Fruit fly (Drosophila melanogaster) whole organism, prepupa: ENCODE data around the gene CG9173.

ENCODE experiments used
- CG10631 ChIP-seq: fragments of 200-800 bp; sonication (Bioruptor generic); optimal IDR thresholded peaks from 2 replicates; lab custom pipeline; 2016; ENCODE audit warnings: missing biosample characterization, missing genetic modification characterization
- CG1621 ChIP-seq: fragments of 200-800 bp; sonication (Bioruptor generic); optimal IDR thresholded peaks from 3 replicates; lab custom pipeline; 2018; ENCODE audit warnings: missing biosample characterization, mild to moderate bottlenecking, missing genetic modification characterization
- CG16779 ChIP-seq: fragments of 200-800 bp; sonication (Bioruptor generic); optimal IDR thresholded peaks from 3 replicates; lab custom pipeline; 2017; ENCODE audit warnings: missing biosample characterization, mild to moderate bottlenecking, missing genetic modification characterization
- CG3032 ChIP-seq: fragments of 200-800 bp; optimal IDR thresholded peaks from 2 replicates; lab custom pipeline; 2019; ENCODE audit warnings: missing biosample characterization, mild to moderate bottlenecking, missing genetic modification characterization, moderate library complexity
- CG31627 ChIP-seq: fragments of 200-800 bp; sonication (Bioruptor generic); optimal IDR thresholded peaks from 3 replicates; lab custom pipeline; 2016; ENCODE audit warnings: missing biosample characterization, missing genetic modification characterization
- CG32006 ChIP-seq: fragments of 200-800 bp; sonication (Bioruptor generic); optimal IDR thresholded peaks from 3 replicates; lab custom pipeline; 2017; ENCODE audit warnings: missing biosample characterization, mild to moderate bottlenecking, missing genetic modification characterization
- CG4318 ChIP-seq: fragments of 200-800 bp; sonication (Bioruptor generic); optimal IDR thresholded peaks from 3 replicates; lab custom pipeline; 2017; ENCODE audit warnings: missing biosample characterization, mild to moderate bottlenecking, missing genetic modification characterization
- CG6163 ChIP-seq: fragments of 200-800 bp; sonication (Bioruptor generic); IDR thresholded peaks from 3 replicates; pipeline ENCODE4 v1.3.6; 2022; ENCODE audit warnings: missing biosample characterization, missing genetic modification characterization
- CG6276 ChIP-seq: fragments of 200-800 bp; sonication (Bioruptor generic); optimal IDR thresholded peaks from 2 replicates; lab custom pipeline; 2017; ENCODE audit warnings: missing biosample characterization, mild to moderate bottlenecking, missing genetic modification characterization
- CG6808 ChIP-seq: fragments of 200-800 bp; sonication (Bioruptor generic); optimal IDR thresholded peaks from 3 replicates; lab custom pipeline; 2017; ENCODE audit warnings: missing biosample characterization, missing genetic modification characterization, mild to moderate bottlenecking, moderate library complexity, missing genetic modification reagents
- CG7368 ChIP-seq: fragments of 200-800 bp; sonication (Bioruptor generic); optimal IDR thresholded peaks from 3 replicates; lab custom pipeline; 2016; ENCODE audit warnings: missing biosample characterization, missing genetic modification characterization
- CG8119 ChIP-seq: fragments of 200-800 bp; sonication (Bioruptor generic); IDR thresholded peaks from 3 replicates; pipeline ENCODE4 v1.3.6; 2022; ENCODE audit warnings: missing biosample characterization, missing genetic modification characterization
- CG8319 ChIP-seq: fragments of 200-800 bp; sonication (Bioruptor generic); optimal IDR thresholded peaks from 3 replicates; lab custom pipeline; 2016; ENCODE audit warnings: missing biosample characterization, missing genetic modification characterization
- CG8632 ChIP-seq: fragments of 200-800 bp; sonication (Bioruptor generic); optimal IDR thresholded peaks from 3 replicates; lab custom pipeline; 2016; ENCODE audit warnings: missing biosample characterization, missing genetic modification characterization
- CG9139 ChIP-seq: fragments of 200-800 bp; sonication (Bioruptor generic); optimal IDR thresholded peaks from 3 replicates; lab custom pipeline; 2017; ENCODE audit warnings: missing biosample characterization, mild to moderate bottlenecking, missing genetic modification characterization
- Eip78C ChIP-seq: fragments of 200-800 bp; sonication (Bioruptor generic); peaks from one replicate; lab custom pipeline; 2016; ENCODE audit warnings: missing biosample characterization, missing genetic modification characterization
- Ets21C ChIP-seq: fragments of 200-800 bp; sonication (Bioruptor generic); optimal IDR thresholded peaks from 3 replicates; lab custom pipeline; 2016; ENCODE audit warnings: missing biosample characterization, missing genetic modification characterization
- Ets96B ChIP-seq: fragments of 200-800 bp; optimal IDR thresholded peaks from 2 replicates; lab custom pipeline; 2019; ENCODE audit warnings: missing biosample characterization, mild to moderate bottlenecking, missing genetic modification characterization, moderate library complexity
- Gug ChIP-seq: fragments of 200-800 bp; sonication (Bioruptor generic); IDR thresholded peaks from 2 replicates; pipeline ENCODE4 v1.3.6; 2022; ENCODE audit warnings: missing biosample characterization, missing genetic modification characterization
- Hr39 ChIP-seq: fragments of 200-800 bp; sonication (Bioruptor generic); optimal IDR thresholded peaks from 2 replicates; lab custom pipeline; 2016; ENCODE audit warnings: missing biosample characterization, missing genetic modification characterization
- Hr4 ChIP-seq: fragments of 200-800 bp; sonication (Bioruptor generic); optimal IDR thresholded peaks from 3 replicates; lab custom pipeline; 2016; ENCODE audit warnings: missing biosample characterization, missing genetic modification characterization
- Met ChIP-seq: fragments of 200-800 bp; sonication (Bioruptor generic); optimal IDR thresholded peaks from 3 replicates; lab custom pipeline; 2016; ENCODE audit warnings: missing biosample characterization, missing genetic modification characterization
- Smox ChIP-seq: fragments of 200-800 bp; sonication (Bioruptor generic); optimal IDR thresholded peaks from 3 replicates; lab custom pipeline; 2016; ENCODE audit warnings: missing biosample characterization, missing genetic modification characterization
- Sox102F ChIP-seq: fragments of 200-800 bp; sonication (Bioruptor generic); optimal IDR thresholded peaks from 2 replicates; lab custom pipeline; 2016; ENCODE audit warnings: missing biosample characterization, mild to moderate bottlenecking, missing genetic modification characterization
- achi ChIP-seq: fragments of 200-800 bp; sonication (Bioruptor generic); optimal IDR thresholded peaks from 3 replicates; lab custom pipeline; 2016; ENCODE audit warnings: missing biosample characterization, missing genetic modification characterization
- acj6 ChIP-seq: fragments of 200-800 bp; sonication (Bioruptor generic); optimal IDR thresholded peaks from 3 replicates; lab custom pipeline; 2016; ENCODE audit warnings: missing biosample characterization, missing genetic modification characterization
- cyc ChIP-seq: fragments of 200-800 bp; sonication (Bioruptor generic); optimal IDR thresholded peaks from 3 replicates; lab custom pipeline; 2016; ENCODE audit warnings: missing biosample characterization, missing genetic modification characterization
- dsx ChIP-seq: fragments of 200-800 bp; optimal IDR thresholded peaks from 3 replicates; lab custom pipeline; 2019; ENCODE audit warnings: missing biosample characterization, mild to moderate bottlenecking, missing genetic modification characterization, moderate library complexity; ENCODE audit not compliant: poor library complexity, severe bottlenecking
- eg ChIP-seq: fragments of 200-800 bp; sonication (Bioruptor generic); IDR thresholded peaks from 3 replicates; pipeline ENCODE4 v1.3.6; 2022; ENCODE audit warnings: missing biosample characterization, missing genetic modification characterization
- esn ChIP-seq: fragments of 200-800 bp; sonication (Bioruptor generic); optimal IDR thresholded peaks from 2 replicates; lab custom pipeline; 2016; ENCODE audit warnings: missing biosample characterization, mild to moderate bottlenecking, missing genetic modification characterization, moderate library complexity
- fd59A ChIP-seq: fragments of 200-800 bp; sonication (Bioruptor generic); optimal IDR thresholded peaks from 2 replicates; lab custom pipeline; 2017; ENCODE audit warnings: missing biosample characterization, mild to moderate bottlenecking, missing genetic modification characterization, missing genetic modification reagents
- fkh ChIP-seq: fragments of 200-800 bp; sonication (Bioruptor generic); optimal IDR thresholded peaks from 3 replicates; lab custom pipeline; 2017; ENCODE audit warnings: missing biosample characterization, mild to moderate bottlenecking, missing genetic modification characterization, moderate library complexity
- lz ChIP-seq: fragments of 200-800 bp; sonication (Bioruptor generic); optimal IDR thresholded peaks from 3 replicates; lab custom pipeline; 2016; ENCODE audit warnings: missing biosample characterization, missing genetic modification characterization
- net ChIP-seq: fragments of 200-800 bp; sonication (Bioruptor generic); optimal IDR thresholded peaks from 3 replicates; lab custom pipeline; 2016; ENCODE audit warnings: missing biosample characterization, missing genetic modification characterization
- pdm3 ChIP-seq: fragments of 200-800 bp; sonication (Bioruptor generic); optimal IDR thresholded peaks from 3 replicates; lab custom pipeline; 2016; ENCODE audit warnings: missing biosample characterization, missing genetic modification characterization
- salr ChIP-seq, 2 experiments: fragments of 200-800 bp; sonication (Bioruptor generic); optimal IDR thresholded peaks; 3 replicates each; lab custom pipeline; 2016 to 2018; ENCODE audit warnings: missing biosample characterization in 2 of 2, missing genetic modification characterization in 2 of 2, mild to moderate bottlenecking in 1 of 2
- spab ChIP-seq: fragments of 200-800 bp; sonication (Bioruptor generic); optimal IDR thresholded peaks from 2 replicates; lab custom pipeline; 2017; ENCODE audit warnings: missing biosample characterization, mild to moderate bottlenecking, missing genetic modification characterization, missing genetic modification reagents
- ss ChIP-seq, 2 experiments: fragments of 200-800 bp; sonication (Bioruptor generic); optimal IDR thresholded peaks; 2 replicates in 1 of 2; 3 replicates in 1 of 2; lab custom pipeline; 2017 to 2018; ENCODE audit warnings: mild to moderate bottlenecking in 2 of 2, missing biosample characterization in 2 of 2, missing genetic modification characterization in 2 of 2, moderate library complexity in 1 of 2
- svp ChIP-seq: fragments of 200-800 bp; sonication (Bioruptor generic); peaks from one replicate; lab custom pipeline; 2016; ENCODE audit warnings: missing biosample characterization, missing genetic modification characterization
- vri ChIP-seq: fragments of 200-800 bp; sonication (Bioruptor generic); optimal IDR thresholded peaks from 3 replicates; lab custom pipeline; 2016; ENCODE audit warnings: missing biosample characterization, mild to moderate bottlenecking, missing genetic modification characterization

The CG9173 gene

dm6 chr3L:1420950-1421349 is 2.3 kb downstream of the CG9173 start (continued):
- no peak for TF ChIP-seq eg
- peak; percentile 13 for TF ChIP-seq CG10631 (GFP tag; lab: Kevin White, UChicago)
- no peak for TF ChIP-seq Ets21C
- TF ChIP-seq fd59A (GFP tag; lab: Kevin White, UChicago) = no peak
- TF ChIP-seq salr (GFP tag; optimal IDR thresholded peaks at IDR 0.05; lab: Kevin White, UChicago) = no peak
- TF ChIP-seq cyc = no peak
- no peak for TF ChIP-seq esn
- TF ChIP-seq net = no peak
- TF ChIP-seq CG1621 (tag; lab: Kevin White, UChicago) = no peak

DNA sequence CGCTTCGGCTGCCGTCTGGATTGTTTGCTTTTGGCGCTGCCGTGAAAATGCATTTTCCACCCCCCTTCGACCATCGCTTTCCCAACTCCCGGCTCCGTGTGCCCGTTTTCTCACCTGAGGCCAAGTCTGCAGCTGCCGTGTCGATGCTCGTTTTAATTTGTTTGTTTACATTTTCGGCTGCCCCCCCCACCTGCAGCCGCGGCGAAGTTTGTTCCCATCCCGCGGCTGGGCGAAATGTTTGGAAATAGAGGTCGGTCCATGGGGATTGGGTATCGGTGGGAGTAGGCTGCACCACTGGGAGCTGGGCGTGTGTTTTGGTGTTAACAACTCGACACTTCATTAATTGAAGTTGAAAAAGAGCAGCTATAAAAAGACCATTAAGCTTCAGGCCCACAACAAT is 3.3 kb downstream of the CG9173 start:
- TF ChIP-seq fkh (GFP tag; lab: Kevin White, UChicago) (peak; percentile 35), Eip78C (GFP tag; lab: Kevin White, UChicago) (no peak)

DNA sequence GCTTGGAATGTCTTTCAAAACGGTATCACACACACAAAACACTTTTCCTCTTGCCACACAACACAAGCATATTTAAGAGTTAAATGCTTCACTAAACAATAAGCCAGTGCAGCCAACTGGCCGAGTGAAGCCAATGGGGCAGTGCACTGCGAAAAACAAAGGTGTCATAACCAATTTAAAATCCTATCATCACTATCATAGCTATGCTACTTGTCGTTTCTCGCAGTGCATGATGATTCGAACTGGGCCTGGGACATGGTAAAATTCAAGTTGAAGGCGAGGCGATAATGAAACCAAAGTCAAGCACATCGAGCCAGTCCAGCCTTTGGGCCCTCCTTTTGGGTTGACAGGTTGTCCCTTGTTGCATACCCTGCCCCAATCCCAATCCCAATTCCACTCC is 4.5 kb downstream of the CG9173 start:
- peak; percentile 30 for TF ChIP-seq Ets96B (tag; lab: Kevin White, UChicago)
- TF ChIP-seq CG6276 = no peak
- TF ChIP-seq CG8319 (GFP tag; lab: Kevin White, UChicago) = no peak
- peak; percentile 5 for TF ChIP-seq pdm3
- TF ChIP-seq Met (GFP tag; lab: Kevin White, UChicago) = peak; percentile 13
- TF ChIP-seq acj6 (GFP tag; lab: Kevin White, UChicago) = peak; percentile 30
- peak; percentile 41 for TF ChIP-seq CG32006 (GFP tag; lab: Kevin White, UChicago)
- TF ChIP-seq CG6163 = no peak
- TF ChIP-seq CG3032 (tag; lab: Kevin White, UChicago) = peak; percentile 41
- no peak for TF ChIP-seq Hr4 (GFP tag; lab: Kevin White, UChicago)
- TF ChIP-seq Gug = 0 out of 2 replicates have a peak, but pooled peaks have one; percentile 8
- TF ChIP-seq CG6808 (GFP tag; lab: Kevin White, UChicago) = peak; percentile 32
- TF ChIP-seq achi (GFP tag; lab: Kevin White, UChicago) = peak; percentile 8
- peak; percentile 12 for TF ChIP-seq fd59A (GFP tag; lab: Kevin White, UChicago)
- TF ChIP-seq CG31627 (GFP tag; lab: Kevin White, UChicago) = peak; percentile 9
- TF ChIP-seq CG8632 (GFP tag; lab: Kevin White, UChicago) = no peak
- peak; percentile 8 for TF ChIP-seq Hr39 (GFP tag; lab: Kevin White, UChicago)
- no peak for TF ChIP-seq CG7368 (GFP tag; lab: Kevin White, UChicago)
- TF ChIP-seq CG10631 (GFP tag; lab: Kevin White, UChicago) = peak; percentile 20
- TF ChIP-seq dsx = peak; percentile 44
- TF ChIP-seq CG4318 (GFP tag; lab: Kevin White, UChicago) = peak; percentile 19
- TF ChIP-seq salr (GFP tag; optimal IDR thresholded peaks at IDR 0.05; lab: Kevin White, UChicago) = peak in 1 of 2 experiments; percentile 3
- peak; percentile 22 for TF ChIP-seq Smox (GFP tag; lab: Kevin White, UChicago)
- TF ChIP-seq ss (GFP tag; optimal IDR thresholded peaks at IDR 0.05; lab: Kevin White, UChicago) = peak; percentile 5 to 60
- no peak for TF ChIP-seq CG9139 (GFP tag; lab: Kevin White, UChicago)
- peak; percentile 69 for TF ChIP-seq Eip78C (GFP tag; lab: Kevin White, UChicago)
- no peak for TF ChIP-seq Sox102F (GFP tag; lab: Kevin White, UChicago)
- peak; percentile 32 for TF ChIP-seq spab (GFP tag; lab: Kevin White, UChicago)
- TF ChIP-seq svp (GFP tag; lab: Kevin White, UChicago) = peak; percentile 52
- no peak for TF ChIP-seq CG1621 (tag; lab: Kevin White, UChicago)
- TF ChIP-seq net = peak; percentile 18
- TF ChIP-seq, all 60 proteins: peak for 22

DNA sequence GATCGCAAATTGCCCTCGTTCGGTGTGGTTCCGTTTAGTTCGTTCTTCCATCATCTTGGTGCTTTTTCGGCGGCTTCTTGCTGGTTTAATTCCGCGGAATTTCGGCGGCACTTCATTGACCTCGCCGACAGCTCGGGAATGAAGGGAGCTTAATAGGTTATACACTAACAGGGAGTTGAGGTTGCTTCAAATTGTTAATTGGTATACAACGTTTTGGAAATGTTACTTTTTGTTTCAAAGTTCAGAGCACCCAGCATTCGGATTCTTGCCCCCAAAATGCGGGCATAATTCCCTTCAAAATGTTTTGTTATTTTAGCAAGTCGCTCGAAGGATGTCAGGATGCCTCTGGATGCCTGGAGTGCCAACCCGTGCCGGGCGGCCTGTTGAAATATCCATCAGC is 5.4 kb downstream of the CG9173 start:
- TF ChIP-seq Hr39 (GFP tag; lab: Kevin White, UChicago) (peak; percentile 4), vri (GFP tag; lab: Kevin White, UChicago) (no peak), CG8119 (GFP tag; lab: Robert Waterston, UW) (no peak), svp (GFP tag; lab: Kevin White, UChicago) (peak; percentile 64), CG16779 (tag; lab: Kevin White, UChicago) (no peak), lz (no peak), Met (GFP tag; lab: Kevin White, UChicago) (peak; percentile 13), Eip78C (GFP tag; lab: Kevin White, UChicago) (peak; percentile 49)
